Worm (Caenorhabditis elegans) whole organism, mixed stage, embryonic: ENCODE data around the gene hda-6.

Experiments
- M03D4.4 ChIP-seq: sonication (generic microtip); optimal IDR thresholded peaks from 2 replicates; lab custom pipeline; 2017; ENCODE audit warnings: mild to moderate bottlenecking, missing genetic modification characterization, missing compliant biosample characterization
- bed-3 ChIP-seq: fragments of 200-800 bp; sonication (Bioruptor generic); optimal IDR thresholded peaks from 3 replicates; lab custom pipeline; 2018; ENCODE audit warnings: mild to moderate bottlenecking, missing genetic modification characterization, moderate library complexity, missing compliant biosample characterization
- blmp-1 ChIP-seq: fragments of 150-350 bp; optimal IDR thresholded peaks from 2 replicates; lab custom pipeline; 2014; ENCODE audit warnings: missing biosample characterization, missing genetic modification characterization
- ceh-39 ChIP-seq: fragments of 150-350 bp; optimal IDR thresholded peaks from 2 replicates; lab custom pipeline; 2014; ENCODE audit warnings: missing biosample characterization, missing genetic modification characterization
- ceh-43 ChIP-seq: fragments of 200-800 bp; sonication (Bioruptor generic); optimal IDR thresholded peaks from 2 replicates; lab custom pipeline; 2018; ENCODE audit warnings: mild to moderate bottlenecking, missing genetic modification characterization, moderate library complexity, missing compliant biosample characterization
- ceh-83 ChIP-seq: fragments of 200-800 bp; sonication (Bioruptor generic); optimal IDR thresholded peaks from 2 replicates; lab custom pipeline; 2018; ENCODE audit warnings: mild to moderate bottlenecking, missing genetic modification characterization, missing compliant biosample characterization
- ces-1 ChIP-seq: fragments of 150-350 bp; optimal IDR thresholded peaks from 2 replicates; lab custom pipeline; 2014; ENCODE audit warnings: missing biosample characterization, missing genetic modification reagents, missing genetic modification characterization
- cnd-1 ChIP-seq: fragments of 200-800 bp; sonication (Bioruptor generic); optimal IDR thresholded peaks from 2 replicates; lab custom pipeline; 2018; ENCODE audit warnings: mild to moderate bottlenecking, missing genetic modification characterization, missing compliant biosample characterization
- drap-1 ChIP-seq: fragments of 200-800 bp; sonication (Bioruptor generic); optimal IDR thresholded peaks from 3 replicates; lab custom pipeline; 2018; ENCODE audit warnings: mild to moderate bottlenecking, missing genetic modification characterization, missing compliant biosample characterization
- elt-1 ChIP-seq: sonication (generic microtip); optimal IDR thresholded peaks from 2 replicates; lab custom pipeline; 2017; ENCODE audit warnings: missing genetic modification characterization, mild to moderate bottlenecking, missing compliant biosample characterization, antibody characterized with exemption, moderate library complexity, borderline replicate concordance; ENCODE audit not compliant: insufficient read depth
- elt-3 ChIP-seq: fragments of 150-350 bp; optimal IDR thresholded peaks from 2 replicates; lab custom pipeline; 2014; ENCODE audit warnings: missing biosample characterization, missing genetic modification characterization
- flh-1 ChIP-seq: fragments of 200-800 bp; sonication (Bioruptor generic); optimal IDR thresholded peaks from 2 replicates; lab custom pipeline; 2018; ENCODE audit warnings: mild to moderate bottlenecking, missing genetic modification characterization, moderate library complexity, missing compliant biosample characterization
- hlh-1 ChIP-seq: fragments of 150-350 bp; optimal IDR thresholded peaks from 2 replicates; lab custom pipeline; 2014; ENCODE audit warnings: missing biosample characterization, missing genetic modification reagents, missing genetic modification characterization
- lin-13 ChIP-seq: fragments of 150-350 bp; optimal IDR thresholded peaks from 2 replicates; lab custom pipeline; 2014; ENCODE audit warnings: missing biosample characterization, missing genetic modification characterization
- lin-32 ChIP-seq: fragments of 200-800 bp; sonication (Bioruptor generic); optimal IDR thresholded peaks from 2 replicates; lab custom pipeline; 2018; ENCODE audit warnings: mild to moderate bottlenecking, missing genetic modification characterization, missing compliant biosample characterization
- lsy-2 ChIP-seq: fragments of 150-350 bp; optimal IDR thresholded peaks from 2 replicates; lab custom pipeline; 2014; ENCODE audit warnings: missing biosample characterization, missing genetic modification characterization
- mep-1 ChIP-seq: fragments of 150-350 bp; optimal IDR thresholded peaks from 2 replicates; lab custom pipeline; 2017; ENCODE audit warnings: missing biosample characterization, missing genetic modification reagents, missing genetic modification characterization, inconsistent platforms
- mls-2 ChIP-seq: sonication (generic microtip); optimal IDR thresholded peaks from 2 replicates; lab custom pipeline; 2016; ENCODE audit warnings: mild to moderate bottlenecking, missing genetic modification characterization, moderate library complexity, missing compliant biosample characterization
- nhr-12 ChIP-seq: fragments of 150-350 bp; optimal IDR thresholded peaks from 2 replicates; lab custom pipeline; 2014; ENCODE audit warnings: missing biosample characterization, missing genetic modification characterization
- nhr-2 ChIP-seq: fragments of 150-350 bp; optimal IDR thresholded peaks from 2 replicates; lab custom pipeline; 2014; ENCODE audit warnings: missing biosample characterization, missing genetic modification characterization
- nhr-28 ChIP-seq: fragments of 150-350 bp; optimal IDR thresholded peaks from 2 replicates; lab custom pipeline; 2014; ENCODE audit warnings: missing biosample characterization, missing genetic modification characterization
- nhr-76 ChIP-seq: sonication (generic microtip); optimal IDR thresholded peaks from 2 replicates; lab custom pipeline; 2017; ENCODE audit warnings: missing biosample characterization, missing genetic modification characterization
- pha-4 ChIP-seq: fragments of 150-350 bp; optimal IDR thresholded peaks from 2 replicates; lab custom pipeline; 2018; ENCODE audit warnings: missing biosample characterization, missing genetic modification reagents, missing genetic modification characterization
- sem-2 ChIP-seq: fragments of 200-800 bp; sonication (Bioruptor generic); optimal IDR thresholded peaks from 2 replicates; lab custom pipeline; 2018; ENCODE audit warnings: mild to moderate bottlenecking, missing genetic modification characterization, missing compliant biosample characterization
- snpc-4 ChIP-seq: fragments of 150-350 bp; optimal IDR thresholded peaks from 2 replicates; lab custom pipeline; 2014; ENCODE audit warnings: missing biosample characterization, missing genetic modification characterization
- sptf-1 ChIP-seq: sonication (generic microtip); optimal IDR thresholded peaks from 2 replicates; lab custom pipeline; 2017; ENCODE audit warnings: mild to moderate bottlenecking, missing genetic modification characterization, moderate library complexity, missing compliant biosample characterization
- tbx-8 ChIP-seq: fragments of 200-800 bp; sonication (Bioruptor generic); optimal IDR thresholded peaks from 2 replicates; lab custom pipeline; 2018; ENCODE audit warnings: mild to moderate bottlenecking, missing genetic modification characterization, moderate library complexity, missing compliant biosample characterization
- unc-120 ChIP-seq: sonication (generic microtip); optimal IDR thresholded peaks from 2 replicates; lab custom pipeline; 2017; ENCODE audit warnings: missing genetic modification characterization, missing compliant biosample characterization; ENCODE audit not compliant: poor library complexity, severe bottlenecking
- unc-39 ChIP-seq: fragments of 150-350 bp; optimal IDR thresholded peaks from 2 replicates; lab custom pipeline; 2014; ENCODE audit warnings: missing biosample characterization, missing genetic modification characterization
- unc-62 ChIP-seq: fragments of 150-350 bp; optimal IDR thresholded peaks from 2 replicates; lab custom pipeline; 2014; ENCODE audit warnings: missing biosample characterization, missing genetic modification reagents, missing genetic modification characterization
- zip-8 ChIP-seq: fragments of 150-350 bp; optimal IDR thresholded peaks from 2 replicates; lab custom pipeline; 2014; ENCODE audit warnings: missing biosample characterization, missing genetic modification characterization
- ztf-11 ChIP-seq: fragments of 150-350 bp; optimal IDR thresholded peaks from 2 replicates; lab custom pipeline; 2014; ENCODE audit warnings: missing biosample characterization, missing genetic modification characterization

Gene hda-6

DNA sequence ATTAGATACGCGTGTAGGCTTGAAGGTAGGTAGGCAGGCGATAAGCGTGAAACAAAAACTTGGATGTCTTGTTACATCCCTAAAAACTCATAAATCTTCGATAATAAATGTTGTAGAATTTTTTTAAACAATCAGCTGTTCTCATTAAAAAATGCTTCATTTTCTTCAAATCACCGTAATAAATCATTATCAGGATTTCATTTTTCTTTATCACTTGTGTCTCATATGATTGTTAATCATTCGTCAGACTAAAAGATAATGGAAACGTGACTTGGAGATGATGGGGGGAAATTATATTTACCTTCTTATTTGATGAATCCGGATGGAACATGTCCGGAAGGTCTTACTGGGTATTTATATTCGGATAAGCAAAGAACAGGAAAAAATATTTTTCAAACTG, 30.6 kb downstream of the hda-6 start:
- TF ChIP-seq tbx-8: no peak
- TF ChIP-seq cnd-1: no peak
- TF ChIP-seq sem-2 (GFP tag; lab: Kevin White, UChicago): no peak
- TF ChIP-seq drap-1 (GFP tag; lab: Kevin White, UChicago): no peak
- no peak for TF ChIP-seq hlh-1
- TF ChIP-seq sptf-1 (tag; lab: Kevin White, UChicago): no peak
- no peak for TF ChIP-seq mep-1 (tag; lab: Kevin White, UChicago)
- no peak for TF ChIP-seq M03D4.4 (tag; lab: Kevin White, UChicago)
- TF ChIP-seq nhr-28 (tag; lab: Kevin White, UChicago): no peak
- TF ChIP-seq lsy-2: no peak
- no peak for TF ChIP-seq flh-1
- no peak for TF ChIP-seq elt-1 (tag; lab: Kevin White, UChicago)
- TF ChIP-seq unc-39 (tag; lab: Kevin White, UChicago): no peak
- no peak for TF ChIP-seq ceh-39 (tag; lab: Kevin White, UChicago)
- no peak for TF ChIP-seq zip-8 (tag; lab: Kevin White, UChicago)
- TF ChIP-seq bed-3 (GFP tag; lab: Kevin White, UChicago): no peak

- TF ChIP-seq zip-8 (tag; lab: Kevin White, UChicago): peak; percentile 65
- no peak for TF ChIP-seq nhr-12 (tag; lab: Kevin White, UChicago)
Measured at ce11 chrIV:5332178-5332577, 31.9 kb downstream of the hda-6 start, which contains the start of gene Y4C6B.3. TSS of gene Y4C6B.3 (plus strand) at chrIV:5332478.

- TF ChIP-seq lsy-2: no peak
- TF ChIP-seq mep-1 (tag; lab: Kevin White, UChicago): no peak
- TF ChIP-seq unc-120 (tag; lab: Kevin White, UChicago): no peak
- TF ChIP-seq nhr-28 (tag; lab: Kevin White, UChicago): no peak
- no peak for TF ChIP-seq hlh-1
- TF ChIP-seq sem-2 (GFP tag; lab: Kevin White, UChicago): no peak
- no peak for TF ChIP-seq unc-39 (tag; lab: Kevin White, UChicago)
- no peak for TF ChIP-seq tbx-8
- TF ChIP-seq nhr-12 (tag; lab: Kevin White, UChicago): no peak
- TF ChIP-seq elt-3 (tag; lab: Kevin White, UChicago): no peak
- TF ChIP-seq pha-4 (tag; lab: Kevin White, UChicago): no peak
- TF ChIP-seq nhr-76 (tag; lab: Kevin White, UChicago): no peak
Measured at ce11 chrIV:5326144-5326543, 38.0 kb downstream of the hda-6 start, which contains the start of gene Y4C6B.4. TSS of gene Y4C6B.4 (plus strand) at chrIV:5326444.

DNA sequence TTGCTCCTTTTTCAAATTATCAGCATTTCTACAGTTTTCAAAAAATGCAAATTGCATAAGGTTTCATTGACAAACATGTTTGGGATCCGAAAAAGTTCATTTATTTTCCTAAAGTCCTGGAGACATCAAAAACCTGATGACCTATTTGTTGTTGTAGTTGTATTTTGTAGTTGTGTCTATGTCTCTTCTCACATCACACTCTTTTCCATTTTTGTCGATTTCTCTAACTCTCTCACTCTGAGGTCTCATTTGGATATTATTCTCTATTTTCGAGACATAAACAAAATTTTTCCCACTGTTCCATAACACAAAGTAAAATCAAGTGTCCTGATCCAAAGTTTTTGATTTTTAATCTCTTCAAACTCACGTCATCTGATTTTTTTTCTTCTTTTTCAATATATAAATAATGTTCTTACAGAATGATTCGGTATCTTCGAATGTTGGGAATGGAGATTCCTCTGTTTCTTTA, 45.2 kb downstream of the hda-6 start, which contains the start of gene slc-46A:
TSS of gene slc-46A (plus strand) at position 419 of the 469 bp plus-strand sequence.
- TF ChIP-seq elt-1 (tag; lab: Kevin White, UChicago) (no peak), lsy-2 (no peak), M03D4.4 (tag; lab: Kevin White, UChicago) (no peak), lin-32 (GFP tag; lab: Kevin White, UChicago) (no peak), mep-1 (tag; lab: Kevin White, UChicago) (no peak), ceh-43 (GFP tag; lab: Kevin White, UChicago) (no peak), hlh-1 (no peak), cnd-1 (no peak), tbx-8 (no peak), nhr-2 (tag; lab: Kevin White, UChicago) (no peak), ceh-39 (tag; lab: Kevin White, UChicago) (no peak), ceh-83 (GFP tag; lab: Kevin White, UChicago) (no peak), mls-2 (tag; lab: Kevin White, UChicago) (no peak), unc-120 (tag; lab: Kevin White, UChicago) (no peak)

DNA sequence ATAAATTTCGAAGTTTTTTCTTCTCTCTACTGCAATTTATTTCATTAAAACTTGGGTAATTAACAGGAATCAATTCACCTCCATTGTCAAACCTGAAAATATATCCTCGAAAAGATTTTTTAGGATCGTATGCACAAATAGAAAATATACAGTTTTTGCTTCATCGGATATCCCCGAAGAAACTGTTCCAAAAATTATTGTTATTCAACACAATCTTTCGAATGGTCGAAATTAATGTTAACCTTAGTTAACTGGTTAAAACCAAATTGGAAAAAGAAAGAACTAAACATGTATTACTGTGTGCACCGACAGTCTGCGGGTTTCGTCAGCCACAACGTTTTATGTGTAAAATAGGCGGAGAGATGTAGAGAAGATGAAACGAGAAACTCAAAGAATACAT, 47.0 kb downstream of the hda-6 start:
- no peak for TF ChIP-seq unc-120 (tag; lab: Kevin White, UChicago)
- TF ChIP-seq drap-1 (GFP tag; lab: Kevin White, UChicago): no peak
- TF ChIP-seq hlh-1: no peak
- no peak for TF ChIP-seq pha-4 (tag; lab: Kevin White, UChicago)
- TF ChIP-seq nhr-76 (tag; lab: Kevin White, UChicago): no peak
- TF ChIP-seq ces-1: no peak
- no peak for TF ChIP-seq ztf-11
- TF ChIP-seq ceh-39 (tag; lab: Kevin White, UChicago): no peak
- TF ChIP-seq nhr-2 (tag; lab: Kevin White, UChicago): no peak
- no peak for TF ChIP-seq mep-1 (tag; lab: Kevin White, UChicago)
- TF ChIP-seq snpc-4: no peak
- TF ChIP-seq bed-3 (GFP tag; lab: Kevin White, UChicago): no peak
- TF ChIP-seq unc-39 (tag; lab: Kevin White, UChicago): no peak
- no peak for TF ChIP-seq blmp-1 (tag; lab: Kevin White, UChicago)
- TF ChIP-seq elt-1 (tag; lab: Kevin White, UChicago): no peak
- TF ChIP-seq elt-3 (tag; lab: Kevin White, UChicago): no peak
- no peak for TF ChIP-seq lin-32 (GFP tag; lab: Kevin White, UChicago)
- TF ChIP-seq unc-62 (GFP tag; lab: Kevin White, UChicago): no peak
- TF ChIP-seq cnd-1: no peak
- no peak for TF ChIP-seq lin-13 (tag; lab: Kevin White, UChicago)
- TF ChIP-seq, all 35 proteins: peak for 0
